Worm (Caenorhabditis elegans) whole organism, young adult: ENCODE results near the gene F46F5.15.

Source experiments
- B0019.2 ChIP-seq: fragments of 200-800 bp; sonication (Bioruptor generic); conservative IDR thresholded peaks from 2 replicates; pipeline ENCODE4 v1.3.6; 2022; ENCODE audit warnings: missing genetic modification reagents, missing genetic modification characterization, missing compliant biosample characterization
- C17E4.6 ChIP-seq: fragments of 200-800 bp; sonication (Bioruptor generic); IDR thresholded peaks from 2 replicates; pipeline ENCODE4 v1.3.6; 2022; ENCODE audit warnings: missing genetic modification reagents, missing genetic modification characterization, missing compliant biosample characterization
- D2030.7 ChIP-seq: fragments of 200-800 bp; sonication (Bioruptor generic); IDR thresholded peaks from 2 replicates; pipeline ENCODE4 v1.3.6; 2022; ENCODE audit warnings: missing genetic modification reagents, missing genetic modification characterization, missing compliant biosample characterization
- F33H1.4 ChIP-seq: fragments of 200-800 bp; sonication (Bioruptor generic); IDR thresholded peaks from 2 replicates; pipeline ENCODE4 v1.3.6; 2022; ENCODE audit warnings: missing genetic modification reagents, missing genetic modification characterization, missing compliant biosample characterization
- F57A8.1 ChIP-seq: fragments of 200-800 bp; sonication (Bioruptor generic); optimal IDR thresholded peaks from 2 replicates; lab custom pipeline; 2018; ENCODE audit warnings: mild to moderate bottlenecking, missing genetic modification characterization, moderate library complexity, missing compliant biosample characterization
- Y67H2A.10 ChIP-seq: fragments of 200-800 bp; sonication (Bioruptor generic); conservative IDR thresholded peaks from 2 replicates; pipeline ENCODE4 v1.3.6; 2022; ENCODE audit warnings: missing genetic modification reagents, missing genetic modification characterization, missing compliant biosample characterization
- Y95B8A.8 ChIP-seq: fragments of 200-800 bp; sonication (Bioruptor generic); IDR thresholded peaks from 2 replicates; pipeline ENCODE4 v1.3.6; 2022; ENCODE audit warnings: missing genetic modification reagents, missing genetic modification characterization, missing compliant biosample characterization
- akir-1 ChIP-seq: fragments of 200-800 bp; sonication (Bioruptor generic); optimal IDR thresholded peaks from 2 replicates; lab custom pipeline; 2018; ENCODE audit warnings: mild to moderate bottlenecking, missing genetic modification characterization, moderate library complexity, missing compliant biosample characterization
- aptf-3 ChIP-seq: fragments of 200-800 bp; sonication (Bioruptor generic); IDR thresholded peaks from 2 replicates; pipeline ENCODE4 v1.3.6; 2022; ENCODE audit warnings: missing genetic modification characterization, missing compliant biosample characterization
- chd-7 ChIP-seq: sonication (generic microtip); optimal IDR thresholded peaks from 2 replicates; lab custom pipeline; 2016; ENCODE audit warnings: mild to moderate bottlenecking, missing genetic modification characterization, moderate library complexity, missing compliant biosample characterization
- efl-1 ChIP-seq: fragments of 150-350 bp; optimal IDR thresholded peaks from 2 replicates; lab custom pipeline; 2014; ENCODE audit warnings: missing biosample characterization, missing genetic modification reagents, missing genetic modification characterization
- let-526 ChIP-seq: fragments of 200-800 bp; sonication (Bioruptor generic); IDR thresholded peaks from 2 replicates; pipeline ENCODE4 v1.3.6; 2022; ENCODE audit warnings: missing genetic modification reagents, missing genetic modification characterization, missing compliant biosample characterization
- nfya-1 ChIP-seq: sonication (generic microtip); optimal IDR thresholded peaks from 2 replicates; lab custom pipeline; 2017; ENCODE audit warnings: antibody characterized with exemption, missing compliant biosample characterization, missing genetic modification characterization, borderline replicate concordance; ENCODE audit not compliant: insufficient read depth
- rec-8 ChIP-seq, 2 experiments: sonication (generic microtip); optimal IDR thresholded peaks; 2 replicates each; lab custom pipeline; 2016; ENCODE audit warnings: mild to moderate bottlenecking in 2 of 2, missing genetic modification characterization in 2 of 2, missing genetic modification reagents in 2 of 2, missing genotype in 2 of 2, missing biosample characterization in 1 of 2, missing compliant biosample characterization in 1 of 2, moderate library complexity in 1 of 2
- repo-1 ChIP-seq: sonication (generic microtip); optimal IDR thresholded peaks from 2 replicates; lab custom pipeline; 2017; ENCODE audit warnings: mild to moderate bottlenecking, missing genetic modification characterization, missing compliant biosample characterization
- snpc-1.3 ChIP-seq: sonication (generic microtip); optimal IDR thresholded peaks from 2 replicates; lab custom pipeline; 2017; ENCODE audit warnings: missing genetic modification characterization, mild to moderate bottlenecking, missing compliant biosample characterization, antibody characterized with exemption, moderate library complexity, missing genotype, missing genetic modification reagents; ENCODE audit not compliant: insufficient read depth
- somi-1 ChIP-seq: fragments of 200-800 bp; sonication (Bioruptor generic); optimal IDR thresholded peaks from 2 replicates; lab custom pipeline; 2018; ENCODE audit warnings: mild to moderate bottlenecking, missing genetic modification characterization, missing compliant biosample characterization
- sptf-2 ChIP-seq: fragments of 200-800 bp; sonication (Bioruptor generic); optimal IDR thresholded peaks from 2 replicates; lab custom pipeline; 2018; ENCODE audit warnings: mild to moderate bottlenecking, missing genetic modification characterization, missing compliant biosample characterization
- zim-3 ChIP-seq: sonication (generic microtip); optimal IDR thresholded peaks from 2 replicates; lab custom pipeline; 2017; ENCODE audit warnings: mild to moderate bottlenecking, missing genetic modification characterization, moderate library complexity, missing compliant biosample characterization

F46F5.15 gene

ce11 chrII:838414-838813, 50.2 kb downstream of the F46F5.15 start, which contains the start of gene F28A10.8:
F28A10.8 (minus strand) TSS chrII:838514.
- no peak for TF ChIP-seq F57A8.1 (GFP tag; lab: Kevin White, UChicago)
- no peak for TF ChIP-seq F33H1.4 (GFP tag; lab: Robert Waterston, UW)
- TF ChIP-seq nfya-1 (tag; lab: Kevin White, UChicago): no peak
- no peak for TF ChIP-seq Y67H2A.10
- TF ChIP-seq akir-1 (GFP tag; lab: Kevin White, UChicago): no peak
- TF ChIP-seq snpc-1.3 (tag; lab: Kevin White, UChicago): no peak
- no peak for TF ChIP-seq efl-1
- no peak for TF ChIP-seq Y95B8A.8 (GFP tag; lab: Robert Waterston, UW)
- TF ChIP-seq repo-1 (tag; lab: Kevin White, UChicago): no peak
- TF ChIP-seq sptf-2 (GFP tag; lab: Kevin White, UChicago): no peak
- TF ChIP-seq let-526 (GFP tag; lab: Robert Waterston, UW): no peak
- no peak for TF ChIP-seq somi-1 (GFP tag; lab: Kevin White, UChicago)
- TF ChIP-seq D2030.7: no peak
- no peak for TF ChIP-seq C17E4.6 (GFP tag; lab: Robert Waterston, UW)
- TF ChIP-seq rec-8 (tag; optimal IDR thresholded peaks at IDR 0.05; lab: Kevin White, UChicago): no peak
- TF ChIP-seq B0019.2: no peak
- no peak for TF ChIP-seq chd-7 (tag; lab: Kevin White, UChicago)
- no peak for TF ChIP-seq zim-3 (tag; lab: Kevin White, UChicago)
- TF ChIP-seq aptf-3 (GFP tag; lab: Robert Waterston, UW): no peak
